Fruit fly (Drosophila melanogaster) whole organism: ENCODE data around the gene Cht11.

Experiments used
- CG8478 ChIP-seq: fragments of >200 bp; optimal IDR thresholded peaks from 2 replicates; lab custom pipeline; 2018; ENCODE audit warnings: inconsistent platforms
- Dll ChIP-seq: fragments of >200 bp; optimal IDR thresholded peaks from 2 replicates; lab custom pipeline; 2017
- EcR ChIP-seq, 2 experiments: fragments of >200 bp; optimal IDR thresholded peaks; 2 replicates each; lab custom pipeline; 2017; ENCODE audit warnings: missing biosample characterization in 2 of 2, missing genetic modification characterization in 2 of 2, missing genetic modification reagents in 2 of 2
- pan ChIP-seq: fragments of >200 bp; optimal IDR thresholded peaks from 2 replicates; lab custom pipeline; 2017
- psq ChIP-seq: fragments of >200 bp; optimal IDR thresholded peaks from 2 replicates; lab custom pipeline; 2017
- usp ChIP-seq: fragments of >200 bp; optimal IDR thresholded peaks from 2 replicates; lab custom pipeline; 2017; ENCODE audit warnings: missing biosample characterization, missing genetic modification characterization, mixed read lengths

The Cht11 gene

DNA sequence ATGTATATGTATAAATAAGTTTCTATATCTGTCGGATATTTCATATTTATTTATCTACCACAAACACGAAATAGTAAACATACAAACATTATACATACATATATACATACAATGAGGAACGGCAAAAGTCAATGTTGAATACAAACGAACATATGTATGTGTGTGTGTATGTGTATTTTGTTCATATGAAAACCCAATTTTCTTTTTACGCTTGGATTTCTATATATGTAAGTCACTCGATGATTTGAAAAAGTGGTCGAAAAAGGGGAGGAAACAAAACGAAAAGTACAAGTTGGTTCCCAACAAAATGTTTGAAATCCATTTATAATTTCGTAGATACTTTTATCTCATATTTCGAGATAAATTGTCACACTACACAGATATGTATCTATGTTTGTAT, 8.0 kb upstream of the Cht11 start:
- TF ChIP-seq usp (GFP tag; lab: Kevin White, UChicago) (no peak), EcR (GFP tag; optimal IDR thresholded peaks at IDR 0.05; lab: Kevin White, UChicago) (no peak), psq (lab: Kevin White, UChicago) (no peak), CG8478 (no peak), Dll (no peak), pan (lab: Kevin White, UChicago) (no peak)

DNA sequence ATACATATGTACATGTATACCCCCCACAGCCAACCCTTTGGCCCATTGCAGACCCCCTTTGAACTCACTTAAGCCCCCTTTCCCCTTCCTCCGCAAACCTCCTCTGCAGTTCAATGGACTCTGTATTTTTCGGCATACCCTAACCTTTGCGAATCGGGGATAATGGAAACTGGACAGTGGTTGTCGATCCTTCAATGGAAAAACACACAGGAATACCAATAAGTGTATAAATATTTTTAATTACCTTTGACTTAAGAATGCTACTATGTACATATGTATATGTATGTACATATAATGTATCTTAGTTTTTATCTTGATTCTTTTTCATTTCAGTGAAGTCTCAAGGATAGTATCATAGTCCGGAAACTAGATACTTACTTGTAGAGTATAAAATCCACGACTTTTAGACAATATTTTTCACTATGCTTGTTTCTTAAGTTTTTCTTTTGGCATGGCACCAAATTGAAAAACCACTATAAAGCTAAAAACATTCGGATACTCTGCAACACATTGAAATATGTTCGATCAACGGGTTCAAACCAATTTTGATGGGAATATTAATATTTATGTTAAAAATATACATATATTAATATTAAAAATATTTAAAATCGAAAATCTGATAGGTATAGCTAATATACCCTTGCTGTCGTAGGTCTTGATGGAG, 7.1 kb upstream of the Cht11 start:
- TF ChIP-seq usp (GFP tag; lab: Kevin White, UChicago) (no peak), EcR (GFP tag; optimal IDR thresholded peaks at IDR 0.05; lab: Kevin White, UChicago) (peak; percentile 51 to 84)

DNA sequence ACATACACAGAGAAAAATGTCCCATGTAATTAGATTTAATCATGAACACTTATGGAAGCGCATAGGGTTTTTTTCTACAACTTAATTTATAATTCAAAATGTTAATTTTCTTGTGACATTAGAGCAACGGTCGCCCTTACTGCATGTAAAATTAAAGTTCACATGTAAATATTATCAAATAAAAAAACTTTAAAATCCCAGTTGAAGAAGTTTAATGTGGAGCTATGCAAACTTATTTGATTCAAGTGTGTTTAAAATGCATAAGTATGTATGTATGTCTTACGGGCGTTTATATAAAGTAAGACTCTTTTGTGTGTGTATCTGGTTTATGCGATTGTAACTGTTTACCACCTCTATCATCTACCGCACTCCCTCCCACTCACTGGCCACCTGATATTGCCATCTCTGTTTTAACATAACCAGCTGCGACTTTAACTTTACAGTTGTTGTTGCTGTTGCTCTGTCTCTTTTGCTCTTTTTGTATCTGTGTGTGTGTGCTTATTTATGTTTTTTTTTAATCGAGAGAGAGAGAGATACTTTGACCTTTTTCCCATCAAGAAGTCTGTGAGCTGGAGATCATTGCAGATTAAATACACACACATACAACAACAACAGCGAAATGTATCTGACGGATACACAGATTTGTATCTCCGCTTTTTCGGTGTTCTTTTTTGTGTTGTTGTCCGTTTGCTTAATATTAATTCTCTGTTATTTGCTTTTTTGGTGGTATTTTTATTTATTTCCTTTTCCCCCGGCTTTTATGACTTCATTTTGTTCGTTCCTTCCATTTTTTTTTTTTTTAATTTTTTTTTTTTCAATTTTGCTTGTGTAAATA, 6.3 kb upstream of the Cht11 start:
- no peak for TF ChIP-seq CG8478
- TF ChIP-seq psq (lab: Kevin White, UChicago), result no peak
- no peak for TF ChIP-seq EcR (GFP tag; optimal IDR thresholded peaks at IDR 0.05; lab: Kevin White, UChicago)
- TF ChIP-seq usp (GFP tag; lab: Kevin White, UChicago), result no peak
- TF ChIP-seq pan (lab: Kevin White, UChicago), result no peak
- no peak for TF ChIP-seq Dll

DNA sequence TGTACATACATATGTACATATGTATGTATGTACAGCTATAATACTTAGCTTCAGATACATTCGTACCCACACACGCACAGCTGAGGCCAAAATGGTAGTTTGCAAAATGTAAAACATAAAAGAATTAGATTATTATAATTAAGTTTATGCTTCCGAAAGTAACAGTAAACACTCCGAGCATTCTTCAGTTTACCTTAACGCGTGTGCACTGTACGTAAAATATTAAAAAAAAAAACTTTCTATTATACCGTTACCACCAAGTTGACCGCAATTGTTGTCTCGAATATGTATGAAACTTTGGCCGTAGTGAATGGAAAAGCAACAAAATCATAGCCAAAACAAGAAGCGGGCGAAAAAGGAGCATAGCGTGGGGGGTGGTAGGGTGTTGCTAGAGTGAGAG, 5.2 kb upstream of the Cht11 start:
- TF ChIP-seq Dll, result no peak
- no peak for TF ChIP-seq CG8478
- TF ChIP-seq EcR (GFP tag; optimal IDR thresholded peaks at IDR 0.05; lab: Kevin White, UChicago), result no peak
- no peak for TF ChIP-seq pan (lab: Kevin White, UChicago)
- TF ChIP-seq psq (lab: Kevin White, UChicago), result no peak
- no peak for TF ChIP-seq usp (GFP tag; lab: Kevin White, UChicago)

DNA sequence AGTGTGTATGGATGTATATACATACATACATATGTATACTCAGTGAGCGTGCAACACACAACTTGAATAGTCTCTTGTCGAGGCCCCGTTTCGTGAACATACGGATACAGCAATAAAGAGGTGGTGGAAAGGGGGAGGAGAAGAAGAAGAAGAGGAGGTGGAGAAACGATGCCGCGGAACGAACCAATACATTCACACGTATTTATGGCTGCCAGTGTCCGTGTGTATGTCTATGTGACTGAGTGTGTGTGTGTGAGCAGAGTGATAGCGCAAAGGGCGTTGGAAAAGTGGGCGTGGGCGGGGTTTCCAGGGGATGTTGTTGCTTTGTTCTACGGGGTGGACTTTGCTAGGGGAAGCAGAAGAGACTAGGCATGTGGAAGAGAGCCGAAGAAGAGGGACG, 4.1 kb upstream of the Cht11 start:
- TF ChIP-seq psq (lab: Kevin White, UChicago) (no peak), usp (GFP tag; lab: Kevin White, UChicago) (no peak), Dll (no peak), CG8478 (no peak), EcR (GFP tag; optimal IDR thresholded peaks at IDR 0.05; lab: Kevin White, UChicago) (no peak), pan (lab: Kevin White, UChicago) (no peak)

DNA sequence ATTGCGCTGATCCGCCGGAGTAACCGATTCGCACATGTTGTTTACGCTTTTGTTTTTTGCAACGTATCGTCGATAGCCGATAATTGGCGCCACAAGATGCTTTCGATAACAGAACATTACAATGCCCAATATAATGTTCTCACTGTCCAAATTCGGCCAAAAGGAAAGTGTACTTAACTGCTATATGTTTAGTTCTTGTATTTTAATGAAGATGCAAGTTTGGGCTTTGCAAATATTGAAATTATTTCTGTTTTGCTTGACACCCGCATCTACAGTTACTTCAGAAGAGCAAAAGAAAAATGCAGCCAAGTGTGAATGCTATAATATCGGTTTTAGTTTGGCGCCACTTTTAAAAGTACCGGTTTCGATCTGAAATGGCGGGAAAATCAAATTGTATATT, 3.3 kb upstream of the Cht11 start:
- TF ChIP-seq Dll, result no peak
- no peak for TF ChIP-seq EcR (GFP tag; optimal IDR thresholded peaks at IDR 0.05; lab: Kevin White, UChicago)
- no peak for TF ChIP-seq usp (GFP tag; lab: Kevin White, UChicago)
- no peak for TF ChIP-seq psq (lab: Kevin White, UChicago)
- TF ChIP-seq CG8478, result no peak
- no peak for TF ChIP-seq pan (lab: Kevin White, UChicago)

DNA sequence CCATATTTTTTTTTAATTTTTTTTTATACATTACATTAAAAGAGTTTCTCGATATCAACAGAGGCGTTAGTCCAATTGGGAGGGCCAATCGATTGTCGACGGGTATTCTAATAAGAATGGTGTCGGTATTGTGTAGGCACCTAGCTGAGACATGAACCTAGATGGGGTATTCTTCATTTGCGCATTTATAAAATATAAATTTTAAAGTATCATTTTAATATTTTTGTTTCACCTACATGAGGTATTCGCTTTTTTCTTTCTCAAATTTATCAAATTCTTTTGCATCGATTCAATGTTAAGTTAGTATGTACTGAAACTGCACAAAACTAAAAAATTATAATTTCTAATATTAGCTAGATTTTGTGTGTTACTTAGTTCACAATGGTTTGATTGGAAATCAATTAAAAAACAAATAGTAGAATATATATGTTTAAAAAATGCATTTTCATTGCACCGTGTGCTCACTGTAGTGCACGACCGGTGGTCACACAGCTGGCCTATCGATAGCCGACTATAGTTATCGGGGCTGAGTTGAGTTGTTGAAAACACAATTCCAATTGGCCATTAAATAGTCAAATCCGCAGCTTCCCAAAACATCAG, 5.4 kb downstream of the Cht11 start, which contains the start of the genes CG14435 and Tmf:
Gene CG14435, minus strand, starts transcription at position 81 of the 600 bp plus-strand sequence.
Gene Tmf, plus strand, starts transcription at position 501 of the 600 bp plus-strand sequence.
- TF ChIP-seq usp (GFP tag; lab: Kevin White, UChicago), result no peak
- TF ChIP-seq psq (lab: Kevin White, UChicago), result no peak
- TF ChIP-seq Dll, result no peak
- no peak for TF ChIP-seq pan (lab: Kevin White, UChicago)
- no peak for TF ChIP-seq CG8478
- no peak for TF ChIP-seq EcR (GFP tag; optimal IDR thresholded peaks at IDR 0.05; lab: Kevin White, UChicago)

DNA sequence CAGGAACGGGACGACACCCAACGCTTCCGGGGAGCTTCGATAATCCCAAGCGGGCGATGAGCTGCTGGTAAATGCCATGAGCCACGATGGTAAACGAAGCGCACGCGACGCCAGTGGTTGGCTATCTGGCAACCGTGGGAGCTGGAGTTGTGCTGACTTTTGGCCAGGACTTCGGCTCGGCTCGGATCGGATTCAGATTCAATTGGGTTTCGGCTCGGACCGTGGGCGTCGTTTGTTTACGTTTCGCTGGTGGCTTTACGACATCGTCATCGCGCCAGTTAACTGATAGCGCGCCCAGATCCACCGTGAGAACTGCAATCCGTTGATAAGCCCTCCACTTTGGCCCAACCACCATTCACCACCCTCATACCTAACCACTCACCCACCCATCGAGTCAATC, 16.7 kb downstream of the Cht11 start, which contains the start of gene mAChR-C:
Gene mAChR-C, minus strand, starts transcription at position 101 of the 400 bp plus-strand sequence.
- TF ChIP-seq usp (GFP tag; lab: Kevin White, UChicago), result no peak
- no peak for TF ChIP-seq Dll
- TF ChIP-seq EcR (GFP tag; optimal IDR thresholded peaks at IDR 0.05; lab: Kevin White, UChicago), result no peak
- TF ChIP-seq pan (lab: Kevin White, UChicago), result no peak
- TF ChIP-seq CG8478, result no peak
- TF ChIP-seq psq (lab: Kevin White, UChicago), result no peak

DNA sequence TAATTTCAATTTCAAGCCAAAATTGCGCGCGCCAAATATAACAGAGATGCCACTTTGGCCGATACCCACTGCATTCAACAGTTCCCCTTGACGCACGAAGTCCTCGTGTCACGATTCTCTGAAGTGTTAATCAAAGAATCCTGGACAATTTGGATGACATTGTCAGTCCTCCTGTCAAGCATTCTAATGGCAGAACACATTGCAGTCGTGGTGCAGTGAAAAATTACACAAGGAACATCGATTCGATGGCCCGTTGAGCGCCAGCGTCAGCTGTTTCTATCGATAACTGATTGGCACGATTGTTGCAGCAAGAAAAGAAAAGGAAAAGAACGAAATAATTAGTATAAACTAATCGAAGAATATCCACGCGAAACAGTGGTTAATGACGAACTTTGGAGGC, 25.1 kb downstream of the Cht11 start, which contains the start of gene nonC:
Gene nonC, plus strand, starts transcription at position 294 of the 400 bp plus-strand sequence.
- TF ChIP-seq EcR (GFP tag; optimal IDR thresholded peaks at IDR 0.05; lab: Kevin White, UChicago), result no peak
- no peak for TF ChIP-seq usp (GFP tag; lab: Kevin White, UChicago)
- TF ChIP-seq CG8478, result no peak
- TF ChIP-seq Dll, result no peak
- no peak for TF ChIP-seq psq (lab: Kevin White, UChicago)
- TF ChIP-seq pan (lab: Kevin White, UChicago), result no peak

DNA sequence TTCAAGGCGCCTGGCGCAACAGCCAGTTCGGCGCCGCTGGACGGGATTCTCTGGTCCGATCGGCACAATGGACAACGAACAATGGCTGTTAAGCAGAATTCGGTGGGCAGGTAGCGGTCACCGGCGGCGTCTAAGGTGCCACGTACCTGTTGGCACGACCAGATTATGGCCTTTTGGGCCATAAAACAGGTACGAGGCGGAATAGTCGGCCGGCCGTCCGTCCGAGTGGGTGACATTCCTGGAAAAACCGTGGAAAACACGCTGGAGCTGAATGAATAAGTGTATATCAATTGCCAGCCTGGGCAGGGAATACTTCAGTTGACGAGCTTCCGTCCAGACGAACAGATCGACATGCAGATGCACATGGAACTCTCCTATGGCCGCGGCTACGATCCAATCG, 26.4 kb downstream of the Cht11 start, which contains the start of gene Atx-1:
Gene Atx-1, plus strand, starts transcription at position 301 of the 400 bp plus-strand sequence.
- TF ChIP-seq usp (GFP tag; lab: Kevin White, UChicago) (no peak), pan (lab: Kevin White, UChicago) (no peak), CG8478 (no peak), EcR (GFP tag; optimal IDR thresholded peaks at IDR 0.05; lab: Kevin White, UChicago) (no peak), Dll (no peak), psq (lab: Kevin White, UChicago) (no peak)

DNA sequence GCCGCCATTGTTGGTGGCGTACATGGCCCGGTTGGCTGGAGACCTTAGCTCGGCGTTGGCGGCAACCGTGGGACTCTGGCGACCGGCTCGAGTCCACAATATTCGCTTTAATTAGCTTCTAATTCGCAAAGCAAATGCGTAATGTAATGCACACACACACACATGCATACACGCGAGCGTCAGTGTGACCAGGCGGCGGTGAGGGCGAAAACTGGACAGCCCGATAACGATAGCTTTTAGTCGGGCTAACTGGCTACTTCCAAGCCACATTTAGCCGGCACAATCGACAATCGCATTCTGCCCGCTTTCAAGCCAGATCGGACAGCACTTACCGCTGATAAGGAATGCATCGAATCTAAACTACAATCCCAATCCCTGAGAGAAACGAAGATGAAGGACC, 28.6 kb downstream of the Cht11 start, which contains the start of the genes Nf-YC and xit:
Gene Nf-YC, minus strand, starts transcription at position 217 of the 400 bp plus-strand sequence.
Gene xit, plus strand, starts transcription at position 314 of the 400 bp plus-strand sequence.
- TF ChIP-seq psq (lab: Kevin White, UChicago), result no peak
